Worm (Caenorhabditis elegans): ENCODE data around the gene npr-20.

npr-20 gene

ce11 chrII:8818978-8819896 lies 45.7 kb downstream of the npr-20 start, which contains the start of gene F46C5.10:
F46C5.10 (minus strand) TSS chrII:8819028.
- no peak for TF ChIP-seq hlh-6 (tag; optimal IDR thresholded peaks at IDR 0.05)
- no peak for TF ChIP-seq sox-4 (tag; optimal IDR thresholded peaks at IDR 0.05)

ce11 chrII:8818257-8818656 lies 46.7 kb downstream of the npr-20 start:
- TF ChIP-seq ceh-2 (tag; optimal IDR thresholded peaks at IDR 0.05) (no peak), ama-1 (optimal IDR thresholded peaks at IDR 0.05) (no peak), ceh-6 (GFP tag; optimal IDR thresholded peaks at IDR 0.05) (no peak), ceh-45 (GFP tag; IDR thresholded peaks at IDR 0.05) (no peak), F13H6.1 (tag; optimal IDR thresholded peaks at IDR 0.05) (no peak), fax-1 (tag; optimal IDR thresholded peaks at IDR 0.05) (no peak), nhr-11 (tag; optimal IDR thresholded peaks at IDR 0.05) (no peak), fkh-10 (GFP tag; optimal IDR thresholded peaks at IDR 0.05) (no peak), rnt-1 (tag; optimal IDR thresholded peaks at IDR 0.05) (no peak), fkh-6 (tag; optimal IDR thresholded peaks at IDR 0.05) (no peak), pqm-1 (tag; optimal IDR thresholded peaks at IDR 0.05) (no peak), ref-2 (tag; optimal IDR thresholded peaks at IDR 0.05) (no peak)

ce11 chrII:8817225-8817624 lies 47.8 kb downstream of the npr-20 start:
- TF ChIP-seq fkh-6 (tag; optimal IDR thresholded peaks at IDR 0.05) (no peak), ceh-24 (tag; optimal IDR thresholded peaks at IDR 0.05) (no peak), nfya-1 (tag; optimal IDR thresholded peaks at IDR 0.05) (no peak), ceh-19 (GFP tag; optimal IDR thresholded peaks at IDR 0.05) (no peak), unc-86 (tag; optimal IDR thresholded peaks at IDR 0.05) (no peak), rnt-1 (tag; optimal IDR thresholded peaks at IDR 0.05) (no peak), fkh-10 (GFP tag; optimal IDR thresholded peaks at IDR 0.05) (no peak), pqm-1 (tag; optimal IDR thresholded peaks at IDR 0.05) (no peak), hlh-30 (tag; optimal IDR thresholded peaks at IDR 0.05; ENCODE audit: insufficient read depth) (no peak), ttx-3 (tag; optimal IDR thresholded peaks at IDR 0.05) (no peak), Y22D7AL.16 (tag; optimal IDR thresholded peaks at IDR 0.05) (no peak)

DNA sequence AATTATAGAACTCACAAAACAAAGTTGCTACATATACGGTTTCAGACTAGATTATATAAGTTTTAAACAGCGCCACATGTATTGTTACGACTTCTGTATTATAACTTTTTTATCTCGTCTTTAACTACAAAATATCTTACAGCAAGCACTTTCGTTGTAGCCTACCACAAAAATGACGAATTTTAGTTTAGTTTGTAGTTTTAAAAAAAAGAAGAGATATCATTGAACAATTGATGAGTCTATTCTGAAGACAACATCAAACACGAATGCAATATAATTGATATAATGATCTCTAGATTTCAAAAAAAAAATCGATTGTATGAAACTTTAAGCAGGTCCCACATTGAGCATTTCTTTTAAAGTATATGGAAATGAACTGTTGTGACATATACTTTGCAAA lies 50.7 kb downstream of the npr-20 start:
- TF ChIP-seq ref-2 (tag; optimal IDR thresholded peaks at IDR 0.05): no peak
- no peak for TF ChIP-seq T23F11.4 (GFP tag; optimal IDR thresholded peaks at IDR 0.05)
- TF ChIP-seq pax-1 (tag; optimal IDR thresholded peaks at IDR 0.05): no peak
- TF ChIP-seq ztf-16 (tag; optimal IDR thresholded peaks at IDR 0.05): no peak
- TF ChIP-seq ceh-48 (tag; optimal IDR thresholded peaks at IDR 0.05): no peak
- no peak for TF ChIP-seq nhr-232 (tag; optimal IDR thresholded peaks at IDR 0.05)
- no peak for TF ChIP-seq K02D7.2 (tag; optimal IDR thresholded peaks at IDR 0.05)
- no peak for TF ChIP-seq npax-4 (tag; optimal IDR thresholded peaks at IDR 0.05)
- TF ChIP-seq unc-86 (tag; optimal IDR thresholded peaks at IDR 0.05): no peak
- no peak for TF ChIP-seq pha-4 (tag; optimal IDR thresholded peaks at IDR 0.05)
- TF ChIP-seq zip-5 (tag; optimal IDR thresholded peaks at IDR 0.05): no peak
- TF ChIP-seq ceh-34 (tag; optimal IDR thresholded peaks at IDR 0.05): no peak

DNA sequence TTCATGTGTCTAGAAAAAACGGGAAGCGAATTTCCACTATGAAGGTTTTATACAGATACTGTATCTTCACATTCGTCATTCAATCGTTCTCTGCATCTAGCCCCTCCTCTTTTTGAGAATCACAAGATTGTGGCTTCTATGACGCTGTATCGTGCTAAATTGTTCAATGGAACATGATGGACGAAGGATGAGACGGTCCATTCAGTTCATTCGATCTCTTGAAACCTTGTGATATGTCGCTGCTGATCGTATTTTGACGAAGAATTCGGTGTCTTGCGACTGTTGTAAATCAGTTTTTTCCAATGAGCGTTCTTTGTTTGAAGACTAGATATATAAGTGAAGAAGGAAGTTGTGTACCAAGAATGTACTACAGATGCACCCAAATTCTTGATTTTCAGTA lies 51.3 kb downstream of the npr-20 start:
- TF ChIP-seq K02D7.2 (tag; optimal IDR thresholded peaks at IDR 0.05) (no peak), dmd-4 (tag; optimal IDR thresholded peaks at IDR 0.05; ENCODE audit: borderline replicate concordance) (no peak), hlh-6 (tag; optimal IDR thresholded peaks at IDR 0.05) (no peak), lin-11 (tag; optimal IDR thresholded peaks at IDR 0.05) (no peak), ceh-22 (tag; optimal IDR thresholded peaks at IDR 0.05) (no peak), odd-2 (tag; optimal IDR thresholded peaks at IDR 0.05) (no peak), ceh-45 (GFP tag; IDR thresholded peaks at IDR 0.05) (no peak), unc-55 (GFP tag; optimal IDR thresholded peaks at IDR 0.05) (no peak), sox-2 (GFP tag; IDR thresholded peaks at IDR 0.05) (no peak)
